Fruit fly (Drosophila melanogaster) whole organism, embryonic: Measurements from ENCODE around the gene Fatp1.

ENCODE experiments used
- Aef1 ChIP-seq: fragments of 200-800 bp; sonication (Bioruptor generic); IDR thresholded peaks from 3 replicates; pipeline ENCODE4 v1.3.6; 2022; ENCODE audit warnings: missing biosample characterization, missing genetic modification characterization
- Asciz ChIP-seq: fragments of 200-800 bp; sonication (Bioruptor generic); optimal IDR thresholded peaks from 2 replicates; lab custom pipeline; 2017; ENCODE audit warnings: missing biosample characterization, mild to moderate bottlenecking, missing genetic modification characterization, missing genetic modification reagents
- Blimp-1 ChIP-seq: fragments of 200-800 bp; sonication (Bioruptor generic); optimal IDR thresholded peaks from 3 replicates; lab custom pipeline; 2018; ENCODE audit warnings: missing biosample characterization, missing genetic modification characterization, mild to moderate bottlenecking, moderate library complexity, missing genetic modification reagents
- CG10543 ChIP-seq: fragments of 200-800 bp; sonication (Bioruptor generic); optimal IDR thresholded peaks from 3 replicates; lab custom pipeline; 2017; ENCODE audit warnings: missing biosample characterization, mild to moderate bottlenecking, missing genetic modification characterization, moderate library complexity
- CG10654 ChIP-seq: fragments of 200-800 bp; sonication (Bioruptor generic); optimal IDR thresholded peaks from 2 replicates; lab custom pipeline; 2016; ENCODE audit warnings: missing biosample characterization, missing genetic modification characterization
- CG10979 ChIP-seq: fragments of 200-800 bp; sonication (Bioruptor generic); optimal IDR thresholded peaks from 2 replicates; lab custom pipeline; 2018; ENCODE audit warnings: missing biosample characterization, mild to moderate bottlenecking, missing genetic modification characterization, moderate library complexity
- CG11723 ChIP-seq: fragments of 200-800 bp; sonication (Bioruptor generic); optimal IDR thresholded peaks from 2 replicates; lab custom pipeline; 2017; ENCODE audit warnings: missing biosample characterization, mild to moderate bottlenecking, missing genetic modification characterization
- CG12391 ChIP-seq: fragments of 200-800 bp; sonication (Bioruptor generic); optimal IDR thresholded peaks from 3 replicates; lab custom pipeline; 2018; ENCODE audit warnings: missing biosample characterization, mild to moderate bottlenecking, missing genetic modification characterization, moderate library complexity
- CG14050 ChIP-seq: fragments of 200-800 bp; sonication (Bioruptor generic); IDR thresholded peaks from 3 replicates; pipeline ENCODE4 v1.3.6; 2022; ENCODE audit warnings: missing biosample characterization, missing genetic modification characterization
- CG17912 ChIP-seq: fragments of 200-800 bp; sonication (Bioruptor generic); optimal IDR thresholded peaks from 2 replicates; lab custom pipeline; 2018; ENCODE audit warnings: missing biosample characterization, mild to moderate bottlenecking, missing genetic modification characterization
- CG2129 ChIP-seq: fragments of 200-800 bp; sonication (Bioruptor generic); IDR thresholded peaks from 2 replicates; pipeline ENCODE4 v1.3.6; 2022; ENCODE audit warnings: missing biosample characterization, missing genetic modification characterization; ENCODE audit not compliant: partially characterized antibody
- CG30020 ChIP-seq: fragments of 200-800 bp; optimal IDR thresholded peaks from 2 replicates; lab custom pipeline; 2019; ENCODE audit warnings: missing biosample characterization, mild to moderate bottlenecking, missing genetic modification characterization, moderate library complexity
- CG3065 ChIP-seq: fragments of 200-800 bp; sonication (Bioruptor generic); optimal IDR thresholded peaks from 2 replicates; lab custom pipeline; 2016; ENCODE audit warnings: missing biosample characterization, missing genetic modification characterization
- CG31224 ChIP-seq: fragments of 200-800 bp; sonication (Bioruptor generic); IDR thresholded peaks from 2 replicates; pipeline ENCODE4 v1.3.6; 2022; ENCODE audit warnings: missing biosample characterization, missing genetic modification characterization
- CG3281 ChIP-seq: fragments of 200-800 bp; sonication (Bioruptor generic); optimal IDR thresholded peaks from 3 replicates; lab custom pipeline; 2017; ENCODE audit warnings: missing biosample characterization, mild to moderate bottlenecking, missing genetic modification characterization
- CG4424 ChIP-seq: fragments of 200-800 bp; sonication (Bioruptor generic); optimal IDR thresholded peaks from 3 replicates; lab custom pipeline; 2016; ENCODE audit warnings: missing biosample characterization, missing genetic modification characterization
- CG4820 ChIP-seq: fragments of 200-800 bp; sonication (Bioruptor generic); optimal IDR thresholded peaks from 3 replicates; lab custom pipeline; 2016; ENCODE audit warnings: missing biosample characterization, missing genetic modification characterization
- CG5245 ChIP-seq: fragments of 200-800 bp; sonication (Bioruptor generic); optimal IDR thresholded peaks from 3 replicates; lab custom pipeline; 2016; ENCODE audit warnings: missing biosample characterization, missing genetic modification characterization
- CG6791 ChIP-seq: fragments of 200-800 bp; sonication (Bioruptor generic); IDR thresholded peaks from 3 replicates; pipeline ENCODE4 v1.3.6; 2022; ENCODE audit warnings: missing biosample characterization, missing genetic modification characterization; ENCODE audit not compliant: partially characterized antibody
- CG7745 ChIP-seq: fragments of 200-800 bp; sonication (Bioruptor generic); optimal IDR thresholded peaks from 2 replicates; lab custom pipeline; 2018; ENCODE audit warnings: missing biosample characterization, mild to moderate bottlenecking, missing genetic modification characterization, moderate library complexity
- CG7786 ChIP-seq: fragments of 200-800 bp; sonication (Bioruptor generic); optimal IDR thresholded peaks from 2 replicates; lab custom pipeline; 2016; ENCODE audit warnings: missing biosample characterization, missing genetic modification characterization
- CG7839 ChIP-seq: fragments of 200-800 bp; sonication (Bioruptor generic); optimal IDR thresholded peaks from 3 replicates; lab custom pipeline; 2018; ENCODE audit warnings: missing biosample characterization, mild to moderate bottlenecking, missing genetic modification characterization, moderate library complexity
- CG7963 ChIP-seq: fragments of 200-800 bp; sonication (Bioruptor generic); IDR thresholded peaks from 3 replicates; pipeline ENCODE4 v1.3.6; 2022; ENCODE audit warnings: missing biosample characterization, missing genetic modification characterization; ENCODE audit not compliant: partially characterized antibody
- CG9215 ChIP-seq: fragments of 200-800 bp; sonication (Bioruptor generic); IDR thresholded peaks from 2 replicates; pipeline ENCODE4 v1.3.6; 2022; ENCODE audit warnings: missing biosample characterization, missing genetic modification characterization
- CHES-1-like ChIP-seq: fragments of 200-800 bp; sonication (Bioruptor generic); optimal IDR thresholded peaks from 2 replicates; lab custom pipeline; 2016; ENCODE audit warnings: missing biosample characterization, missing genetic modification characterization
- Dll ChIP-seq: fragments of 200-800 bp; sonication (Bioruptor generic); IDR thresholded peaks from 4 replicates; pipeline ENCODE4 v1.3.6; 2022; ENCODE audit warnings: missing biosample characterization, missing genetic modification characterization; ENCODE audit not compliant: partially characterized antibody
- ERR ChIP-seq: fragments of 200-800 bp; sonication (Bioruptor generic); optimal IDR thresholded peaks from 2 replicates; lab custom pipeline; 2016; ENCODE audit warnings: missing biosample characterization, missing genetic modification characterization
- Gsc ChIP-seq: fragments of 200-800 bp; sonication (Bioruptor generic); IDR thresholded peaks from 2 replicates; pipeline ENCODE4 v1.3.6; 2022; ENCODE audit warnings: missing biosample characterization, missing genetic modification characterization
- Hey ChIP-seq: fragments of 200-800 bp; sonication (Bioruptor generic); optimal IDR thresholded peaks from 3 replicates; lab custom pipeline; 2018; ENCODE audit warnings: missing biosample characterization, mild to moderate bottlenecking, missing genetic modification characterization
- Oaz ChIP-seq: fragments of 200-800 bp; sonication (Bioruptor generic); IDR thresholded peaks from 2 replicates; pipeline ENCODE4 v1.3.6; 2022; ENCODE audit warnings: missing biosample characterization, missing genetic modification characterization
- Oli ChIP-seq: fragments of 200-800 bp; sonication (Bioruptor generic); optimal IDR thresholded peaks from 2 replicates; lab custom pipeline; 2018; ENCODE audit warnings: missing biosample characterization, mild to moderate bottlenecking, missing genetic modification characterization, moderate library complexity
- Sry-δ ChIP-seq: fragments of 200-800 bp; sonication (Bioruptor generic); optimal IDR thresholded peaks from 2 replicates; lab custom pipeline; 2016; ENCODE audit warnings: missing biosample characterization, missing genetic modification characterization
- Taf1 ChIP-seq: fragments of 200-800 bp; sonication (Bioruptor generic); IDR thresholded peaks from 2 replicates; pipeline ENCODE4 v1.3.6; 2022; ENCODE audit warnings: missing biosample characterization, missing genetic modification characterization
- bbx ChIP-seq: fragments of 200-800 bp; sonication (Bioruptor generic); IDR thresholded peaks from 2 replicates; pipeline ENCODE4 v1.3.6; 2022; ENCODE audit warnings: missing biosample characterization, missing genetic modification characterization; ENCODE audit not compliant: partially characterized antibody
- chn ChIP-seq: fragments of 200-800 bp; sonication (Bioruptor generic); optimal IDR thresholded peaks from 2 replicates; lab custom pipeline; 2016; ENCODE audit warnings: missing biosample characterization, missing genetic modification characterization
- crc ChIP-seq: fragments of 200-800 bp; sonication (Bioruptor generic); optimal IDR thresholded peaks from 2 replicates; lab custom pipeline; 2016; ENCODE audit warnings: missing biosample characterization, missing genetic modification characterization
- crol ChIP-seq: fragments of 200-800 bp; sonication (Bioruptor generic); IDR thresholded peaks from 2 replicates; pipeline ENCODE4 v1.3.6; 2022; ENCODE audit warnings: missing biosample characterization, missing genetic modification characterization
- cwo ChIP-seq: fragments of 200-800 bp; sonication (Bioruptor generic); optimal IDR thresholded peaks from 3 replicates; lab custom pipeline; 2017; ENCODE audit warnings: missing biosample characterization, missing genetic modification characterization, mild to moderate bottlenecking, moderate library complexity, missing genetic modification reagents
- emc ChIP-seq: fragments of 200-800 bp; sonication (Bioruptor generic); optimal IDR thresholded peaks from 2 replicates; lab custom pipeline; 2016; ENCODE audit warnings: missing biosample characterization, missing genetic modification characterization
- fu2 ChIP-seq: fragments of 200-800 bp; sonication (Bioruptor generic); optimal IDR thresholded peaks from 2 replicates; lab custom pipeline; 2016; ENCODE audit warnings: missing biosample characterization, missing genetic modification characterization
- gfzf ChIP-seq: fragments of 200-800 bp; sonication (Bioruptor generic); optimal IDR thresholded peaks from 2 replicates; lab custom pipeline; 2016; ENCODE audit warnings: missing biosample characterization, mild to moderate bottlenecking, missing genetic modification characterization, moderate library complexity
- ham ChIP-seq: fragments of 200-800 bp; sonication (Bioruptor generic); IDR thresholded peaks from 2 replicates; pipeline ENCODE4 v1.3.6; 2022; ENCODE audit warnings: missing biosample characterization, missing genetic modification characterization
- kni ChIP-seq: fragments of 200-800 bp; sonication (Bioruptor generic); optimal IDR thresholded peaks from 3 replicates; lab custom pipeline; 2017; ENCODE audit warnings: mild to moderate bottlenecking, missing biosample characterization, missing genetic modification reagents, missing genetic modification characterization
- nmo ChIP-seq: fragments of 200-800 bp; sonication (Bioruptor generic); optimal IDR thresholded peaks from 2 replicates; lab custom pipeline; 2018; ENCODE audit warnings: missing biosample characterization, mild to moderate bottlenecking, missing genetic modification characterization, moderate library complexity
- pb ChIP-seq: fragments of 200-800 bp; sonication (Bioruptor generic); optimal IDR thresholded peaks from 3 replicates; lab custom pipeline; 2016; ENCODE audit warnings: missing biosample characterization, missing genetic modification characterization
- peb ChIP-seq: fragments of 200-800 bp; sonication (Bioruptor generic); IDR thresholded peaks from 2 replicates; pipeline ENCODE4 v1.3.6; 2022; ENCODE audit warnings: missing biosample characterization, missing genetic modification characterization
- row ChIP-seq: fragments of 200-800 bp; sonication (Bioruptor generic); IDR thresholded peaks from 3 replicates; pipeline ENCODE4 v1.3.6; 2022; ENCODE audit warnings: missing biosample characterization, missing genetic modification characterization
- stwl ChIP-seq: fragments of 200-800 bp; sonication (Bioruptor generic); optimal IDR thresholded peaks from 3 replicates; lab custom pipeline; 2018; ENCODE audit warnings: missing biosample characterization, mild to moderate bottlenecking, missing genetic modification characterization, moderate library complexity
- sug ChIP-seq: fragments of 200-800 bp; optimal IDR thresholded peaks from 2 replicates; lab custom pipeline; 2019; ENCODE audit warnings: missing biosample characterization, mild to moderate bottlenecking, missing genetic modification characterization, moderate library complexity
- vvl ChIP-seq: fragments of 200-800 bp; sonication (Bioruptor generic); IDR thresholded peaks from 2 replicates; pipeline ENCODE4 v1.3.6; 2022; ENCODE audit warnings: missing biosample characterization, missing genetic modification characterization

Fatp1 gene

DNA sequence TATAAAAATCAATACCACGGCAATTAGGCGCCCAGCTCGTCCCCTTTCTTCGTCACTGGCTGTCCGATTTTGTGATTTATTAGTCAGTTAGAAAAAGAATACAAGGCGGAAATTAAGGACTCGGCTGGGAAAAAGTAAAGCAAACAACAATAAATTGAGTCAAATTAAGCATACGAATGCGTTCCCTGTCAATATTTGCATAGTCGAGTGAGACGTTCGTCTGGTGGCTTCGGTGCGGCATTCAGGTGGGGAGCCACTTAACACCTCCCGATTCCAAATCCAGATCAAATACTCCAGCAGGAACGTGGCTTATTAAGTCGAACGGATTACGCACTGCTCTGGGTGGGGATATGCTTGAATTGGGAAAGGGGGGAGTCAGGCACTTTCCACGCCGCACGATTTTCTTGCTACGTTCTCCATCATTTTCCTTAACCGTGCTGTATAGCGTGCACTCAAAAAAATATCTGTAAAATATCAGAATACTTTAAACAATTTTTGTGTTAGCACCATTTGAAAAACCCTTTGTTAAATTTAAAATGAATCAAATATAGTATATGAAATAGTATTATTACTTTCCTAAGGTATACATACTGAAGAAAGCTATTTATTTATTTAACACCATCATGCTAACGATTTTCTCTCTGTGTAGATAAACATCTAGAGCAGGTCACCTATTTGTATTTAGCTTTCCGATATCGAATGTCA lies 26.2 kb upstream of the Fatp1 start (continued):
- no peak for TF ChIP-seq Sry-δ (GFP tag; lab: Kevin White, UChicago)
- peak; percentile 16 for TF ChIP-seq CG10654 (GFP tag; lab: Kevin White, UChicago)
- TF ChIP-seq Gsc (GFP tag; lab: Robert Waterston, UW), result no peak
- no peak for TF ChIP-seq CG30020 (tag; lab: Kevin White, UChicago)
- peak; percentile 43 for TF ChIP-seq kni
- no peak for TF ChIP-seq CG5245 (GFP tag; lab: Kevin White, UChicago)
- peak; percentile 57 for TF ChIP-seq CG4424 (GFP tag; lab: Kevin White, UChicago)
- no peak for TF ChIP-seq CG7786 (GFP tag; lab: Kevin White, UChicago)
- TF ChIP-seq pb (GFP tag; lab: Kevin White, UChicago), result no peak
- TF ChIP-seq Aef1, result no peak
- no peak for TF ChIP-seq sug
- TF ChIP-seq bbx (GFP tag; lab: Robert Waterston, UW), result no peak
- no peak for TF ChIP-seq ham
- peak; percentile 60 for TF ChIP-seq CG7839 (tag; lab: Kevin White, UChicago)
- no peak for TF ChIP-seq ERR (GFP tag; lab: Kevin White, UChicago)
- TF ChIP-seq CG7963, result no peak
- TF ChIP-seq CG14050, result no peak
- TF ChIP-seq crc (GFP tag; lab: Kevin White, UChicago), result no peak
- TF ChIP-seq fu2, result no peak
- peak; percentile 73 for TF ChIP-seq nmo (GFP tag; lab: Kevin White, UChicago)
- no peak for TF ChIP-seq Dll (GFP tag; lab: Robert Waterston, UW)
- TF ChIP-seq vvl, result peak; percentile 68
- peak; percentile 82 for TF ChIP-seq Blimp-1
- TF ChIP-seq CG7745 (tag; lab: Kevin White, UChicago), result peak; percentile 81
- TF ChIP-seq peb (GFP tag; lab: Robert Waterston, UW), result peak; percentile 15; the same call in 1 of the 2 replicates
- TF ChIP-seq CG3065, result no peak
- peak; percentile 80 for TF ChIP-seq CG12391
- no peak for TF ChIP-seq CG3281 (GFP tag; lab: Kevin White, UChicago)
- TF ChIP-seq Hey (tag; lab: Kevin White, UChicago), result no peak
- TF ChIP-seq CHES-1-like (GFP tag; lab: Kevin White, UChicago), result no peak
- peak; percentile 43 for TF ChIP-seq Asciz (GFP tag; lab: Kevin White, UChicago)
- no peak for TF ChIP-seq CG10543
- TF ChIP-seq CG4820, result peak; percentile 41
- no peak; the same call in 1 of the 3 replicates for TF ChIP-seq row (GFP tag; lab: Robert Waterston, UW)

DNA sequence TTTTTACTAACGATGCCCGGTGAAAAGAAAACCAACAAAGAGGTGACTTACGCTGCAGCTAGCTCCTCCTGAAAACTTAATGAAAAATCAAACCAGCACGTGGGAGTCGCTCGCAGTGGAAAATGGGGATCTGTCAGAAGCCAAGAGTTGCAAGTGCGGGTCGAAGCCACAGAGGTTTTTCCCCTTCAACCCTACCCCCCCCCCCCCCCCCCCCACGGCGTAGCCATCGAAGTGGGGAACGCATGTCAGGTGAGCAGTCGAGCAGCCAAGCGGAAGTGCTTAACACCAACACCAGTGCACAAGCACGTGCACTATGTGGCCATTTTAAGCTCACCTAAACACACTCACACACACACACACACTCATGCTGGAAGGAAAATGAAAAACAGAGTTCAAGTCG lies 22.3 kb upstream of the Fatp1 start:
- TF ChIP-seq crol (GFP tag; lab: Robert Waterston, UW) (peak; percentile 65), chn (GFP tag; lab: Kevin White, UChicago) (no peak)

DNA sequence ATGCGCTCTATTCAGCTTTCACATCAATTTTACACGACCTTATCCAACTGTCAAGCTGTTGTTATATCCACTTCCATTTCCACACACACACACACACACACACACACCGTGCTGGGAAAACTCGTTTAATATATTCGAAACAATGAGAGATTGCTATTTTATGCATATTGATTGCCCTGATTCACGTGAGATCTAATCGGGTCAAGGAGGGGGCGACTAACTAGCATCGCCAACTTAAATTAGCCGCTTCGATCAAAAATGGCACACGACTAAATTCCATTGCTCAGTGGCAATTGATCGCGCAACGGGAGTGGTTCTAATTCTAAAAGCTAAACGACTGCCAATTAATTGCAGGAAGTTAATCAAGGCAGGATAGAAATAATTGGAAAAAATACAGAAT lies 17.0 kb upstream of the Fatp1 start, which contains the start of gene CG18302:
CG18302 (plus strand) TSS at position 301 of the 400 bp plus-strand sequence.
- no peak for TF ChIP-seq cwo
- TF ChIP-seq emc (GFP tag; lab: Kevin White, UChicago), result no peak
- TF ChIP-seq Oli (tag; lab: Kevin White, UChicago), result no peak
- no peak for TF ChIP-seq CG10979 (tag; lab: Kevin White, UChicago)
- no peak for TF ChIP-seq CG2129
- TF ChIP-seq CG31224 (GFP tag; lab: Robert Waterston, UW), result no peak
- TF ChIP-seq CG9215, result no peak
- TF ChIP-seq Oaz (GFP tag; lab: Robert Waterston, UW), result no peak
- TF ChIP-seq CG11723 (GFP tag; lab: Kevin White, UChicago), result no peak
- TF ChIP-seq Taf1 (GFP tag; lab: Robert Waterston, UW), result no peak
- TF ChIP-seq CG6791 (GFP tag; lab: Robert Waterston, UW), result no peak
- TF ChIP-seq stwl (tag; lab: Kevin White, UChicago), result no peak
- no peak for TF ChIP-seq gfzf (GFP tag; lab: Kevin White, UChicago)
- no peak for TF ChIP-seq CG17912
